Fruit fly (Drosophila melanogaster) whole organism, wandering third instar larva: ENCODE measurements around the gene vrs.

Experiments used
- Abd-B ChIP-seq: fragments of >200 bp; optimal IDR thresholded peaks from 2 replicates; lab custom pipeline; 2017; ENCODE audit warnings: missing biosample characterization, missing genetic modification characterization
- CG32264 ChIP-seq: fragments of 200-800 bp; sonication (Bioruptor generic); optimal IDR thresholded peaks from 2 replicates; lab custom pipeline; 2016; ENCODE audit warnings: missing biosample characterization, missing genetic modification characterization
- CG9705 ChIP-seq: fragments of 200-800 bp; sonication (Bioruptor generic); optimal IDR thresholded peaks from 2 replicates; lab custom pipeline; 2018; ENCODE audit warnings: missing biosample characterization, mild to moderate bottlenecking, missing genetic modification characterization
- CrebA ChIP-seq: fragments of 200-800 bp; sonication (Bioruptor generic); optimal IDR thresholded peaks from 2 replicates; lab custom pipeline; 2016; ENCODE audit warnings: missing biosample characterization, mild to moderate bottlenecking, missing genetic modification characterization, borderline replicate concordance
- Dfd ChIP-seq: fragments of >200 bp; optimal IDR thresholded peaks from 2 replicates; lab custom pipeline; 2017; ENCODE audit warnings: missing biosample characterization, missing genetic modification characterization
- Dif ChIP-seq: fragments of 200-275, 200-300 bp; sonication (Bioruptor generic); optimal IDR thresholded peaks from 2 replicates; lab custom pipeline; 2018; ENCODE audit warnings: missing biosample characterization, missing genetic modification characterization; ENCODE audit not compliant: partially characterized antibody
- GATAd ChIP-seq: sonication (Bioruptor generic); optimal IDR thresholded peaks from 2 replicates; lab custom pipeline; 2016; ENCODE audit warnings: missing biosample characterization, missing genetic modification characterization
- HLH106 ChIP-seq: fragments of 200-800 bp; optimal IDR thresholded peaks from 3 replicates; lab custom pipeline; 2019; ENCODE audit warnings: missing biosample characterization, mild to moderate bottlenecking, missing genetic modification characterization, moderate library complexity
- Hnf4 ChIP-seq: fragments of 200-800 bp; sonication (Bioruptor generic); optimal IDR thresholded peaks from 2 replicates; lab custom pipeline; 2016; ENCODE audit warnings: missing biosample characterization, mild to moderate bottlenecking, missing genetic modification characterization
- Hr78 ChIP-seq: fragments of >200 bp; optimal IDR thresholded peaks from 2 replicates; lab custom pipeline; 2017; ENCODE audit warnings: missing biosample characterization, missing genetic modification characterization
- Hr83 ChIP-seq: fragments of 200-300 bp; sonication (Bioruptor generic); optimal IDR thresholded peaks from 2 replicates; lab custom pipeline; 2016; ENCODE audit warnings: missing biosample characterization, mild to moderate bottlenecking, missing genetic modification characterization, moderate library complexity; ENCODE audit not compliant: poor library complexity, severe bottlenecking
- Jra ChIP-seq: sonication (Bioruptor generic); optimal IDR thresholded peaks from 2 replicates; lab custom pipeline; 2016; ENCODE audit warnings: missing biosample characterization, missing genetic modification characterization
- Mio ChIP-seq: sonication (Bioruptor generic); optimal IDR thresholded peaks from 2 replicates; lab custom pipeline; 2016; ENCODE audit warnings: missing biosample characterization, missing genetic modification characterization
- Myc ChIP-seq: fragments of >200 bp; optimal IDR thresholded peaks from 2 replicates; lab custom pipeline; 2017
- N ChIP-seq: fragments of >200 bp; optimal IDR thresholded peaks from 2 replicates; lab custom pipeline; 2018; ENCODE audit warnings: missing biosample characterization, missing external identifiers, missing genetic modification characterization
- OdsH ChIP-seq: fragments of 200-800 bp; sonication (Bioruptor generic); optimal IDR thresholded peaks from 2 replicates; lab custom pipeline; 2016; ENCODE audit warnings: missing biosample characterization, mild to moderate bottlenecking, missing genetic modification characterization
- Rel ChIP-seq, 2 experiments: fragments of 200-800 bp; sonication (Bioruptor generic) in 1 of 2; optimal IDR thresholded peaks; 2 replicates in 1 of 2; 3 replicates in 1 of 2; lab custom pipeline; 2016 to 2019; ENCODE audit warnings: mild to moderate bottlenecking in 2 of 2, missing biosample characterization in 2 of 2, missing genetic modification characterization in 2 of 2, moderate library complexity in 1 of 2
- Sp1 ChIP-seq: fragments of 200-800 bp; sonication (Bioruptor generic); optimal IDR thresholded peaks from 3 replicates; lab custom pipeline; 2019; ENCODE audit warnings: missing biosample characterization, mild to moderate bottlenecking, missing genetic modification characterization, moderate library complexity
- Vsx2 ChIP-seq: fragments of 200-300, 225-300 bp; sonication (Bioruptor generic); optimal IDR thresholded peaks from 2 replicates; lab custom pipeline; 2018; ENCODE audit warnings: missing biosample characterization, missing genetic modification characterization; ENCODE audit not compliant: partially characterized antibody
- br ChIP-seq: fragments of 200-800 bp; sonication (Bioruptor generic); optimal IDR thresholded peaks from 2 replicates; lab custom pipeline; 2016; ENCODE audit warnings: missing biosample characterization, missing genetic modification characterization
- brk ChIP-seq: fragments of 200-800 bp; sonication (Bioruptor generic); optimal IDR thresholded peaks from 2 replicates; lab custom pipeline; 2016; ENCODE audit warnings: missing biosample characterization, mild to moderate bottlenecking, missing genetic modification characterization
- dl ChIP-seq, 2 experiments: fragments of 175-275, 200-275 bp in 1 of 2; fragments of 200-275 bp in 1 of 2; sonication (Bioruptor generic); optimal IDR thresholded peaks; lab custom pipeline; 2018; ENCODE audit warnings: mild to moderate bottlenecking in 2 of 2, missing biosample characterization in 2 of 2, missing genetic modification characterization in 2 of 2, moderate library complexity in 2 of 2; ENCODE audit not compliant: partially characterized antibody in 2 of 2, insufficient read depth in 1 of 2
- dmrt93B ChIP-seq: fragments of 200-800 bp; sonication (Bioruptor generic); optimal IDR thresholded peaks from 2 replicates; lab custom pipeline; 2018; ENCODE audit warnings: missing biosample characterization, mild to moderate bottlenecking, missing genetic modification characterization
- dsf ChIP-seq: sonication (Bioruptor generic); optimal IDR thresholded peaks from 2 replicates; lab custom pipeline; 2016; ENCODE audit warnings: missing biosample characterization, missing genetic modification characterization, borderline replicate concordance
- ey ChIP-seq: fragments of 200-800 bp; sonication (Bioruptor generic); optimal IDR thresholded peaks from 2 replicates; lab custom pipeline; 2016; ENCODE audit warnings: missing biosample characterization, missing genetic modification characterization
- foxo ChIP-seq, 2 experiments: fragments of 200-800 bp; sonication (Bioruptor generic); optimal IDR thresholded peaks; 2 replicates in 1 of 2; 3 replicates in 1 of 2; lab custom pipeline; 2016 to 2017; ENCODE audit warnings: missing biosample characterization in 2 of 2, missing genetic modification characterization in 2 of 2
- fru ChIP-seq: fragments of 200-800 bp; sonication (Bioruptor generic); optimal IDR thresholded peaks from 3 replicates; lab custom pipeline; 2016; ENCODE audit warnings: missing biosample characterization, mild to moderate bottlenecking, missing genetic modification characterization
- h ChIP-seq: fragments of 200-800 bp; sonication (Bioruptor generic); optimal IDR thresholded peaks from 3 replicates; lab custom pipeline; 2016; ENCODE audit warnings: missing biosample characterization, mild to moderate bottlenecking, missing genetic modification characterization
- jim ChIP-seq: fragments of 175-275, 200-325 bp; sonication (Bioruptor generic); optimal IDR thresholded peaks from 2 replicates; lab custom pipeline; 2016; ENCODE audit warnings: missing biosample characterization, mild to moderate bottlenecking, missing genetic modification characterization
- lola ChIP-seq: fragments of >200 bp; optimal IDR thresholded peaks from 2 replicates; lab custom pipeline; 2017; ENCODE audit warnings: missing biosample characterization, missing genetic modification characterization
- pan ChIP-seq: fragments of >200 bp; optimal IDR thresholded peaks from 2 replicates; lab custom pipeline; 2017
- psq ChIP-seq: fragments of 200-800 bp; sonication (Bioruptor generic); optimal IDR thresholded peaks from 3 replicates; lab custom pipeline; 2017; ENCODE audit warnings: missing biosample characterization, mild to moderate bottlenecking, missing genetic modification characterization, moderate library complexity
- rgr ChIP-seq: fragments of 200-800 bp; sonication (Bioruptor generic); optimal IDR thresholded peaks from 3 replicates; lab custom pipeline; 2016; ENCODE audit warnings: missing biosample characterization, mild to moderate bottlenecking, missing genetic modification characterization
- sage ChIP-seq: fragments of 200-800 bp; sonication (Bioruptor generic); optimal IDR thresholded peaks from 2 replicates; lab custom pipeline; 2016; ENCODE audit warnings: missing biosample characterization, mild to moderate bottlenecking, missing genetic modification characterization
- sv ChIP-seq: fragments of 200-800 bp; sonication (Bioruptor generic); optimal IDR thresholded peaks from 3 replicates; lab custom pipeline; 2016; ENCODE audit warnings: missing biosample characterization, missing genetic modification characterization
- tai ChIP-seq: sonication (Bioruptor generic); optimal IDR thresholded peaks from 2 replicates; lab custom pipeline; 2016; ENCODE audit warnings: missing biosample characterization, missing genetic modification characterization
- usp ChIP-seq: fragments of >200 bp; optimal IDR thresholded peaks from 2 replicates; lab custom pipeline; 2017; ENCODE audit warnings: missing biosample characterization, missing genetic modification characterization
- woc ChIP-seq: sonication (Bioruptor generic); optimal IDR thresholded peaks from 2 replicates; lab custom pipeline; 2016; ENCODE audit warnings: missing biosample characterization, mild to moderate bottlenecking, missing genetic modification characterization

vrs gene

DNA sequence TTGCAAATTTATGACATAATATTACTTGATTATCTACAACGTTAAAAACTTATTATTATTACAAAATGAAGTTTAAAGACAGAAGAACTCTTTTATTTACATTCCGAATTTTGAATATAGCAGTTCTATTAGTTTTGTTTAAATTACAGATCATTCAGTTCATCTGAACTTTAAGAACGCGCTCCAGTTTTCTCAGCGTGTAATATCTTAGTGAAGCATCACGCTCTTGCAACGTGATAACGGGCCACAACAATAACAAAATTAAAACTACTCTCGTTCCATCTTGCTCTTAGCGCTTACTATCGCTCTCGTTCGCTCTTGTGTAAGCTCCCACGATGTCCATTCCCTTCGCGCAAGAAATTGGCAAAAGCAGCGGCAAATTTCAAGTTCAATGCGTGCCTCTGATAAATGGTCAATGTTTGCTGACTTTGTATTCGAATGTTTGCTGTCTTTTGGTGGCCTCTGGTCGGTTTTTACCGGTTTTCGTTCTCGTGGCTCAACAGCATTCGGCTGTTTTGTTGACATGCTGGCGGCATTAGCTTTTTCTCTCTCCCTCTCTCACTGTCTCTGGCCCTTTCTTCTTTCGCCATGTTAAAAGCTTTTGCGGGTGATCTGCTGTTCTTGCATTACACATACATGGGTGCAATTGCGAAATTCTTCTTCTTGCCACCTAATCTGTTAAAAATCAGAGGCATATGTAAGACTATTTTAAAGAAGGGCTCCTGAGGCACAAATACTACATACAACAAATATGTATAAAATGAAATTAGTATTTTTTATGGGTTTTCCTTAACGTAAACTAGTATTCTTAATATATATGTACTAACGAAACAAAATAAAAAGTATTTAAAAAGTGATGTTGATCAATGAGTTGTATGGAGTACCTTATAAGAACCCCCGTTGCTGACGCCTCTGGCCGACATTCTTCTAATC lies 4.6 kb upstream of the vrs start:
- TF ChIP-seq N (GFP tag; lab: Kevin White, UChicago) (no peak), HLH106 (tag; lab: Kevin White, UChicago) (peak; percentile 79), foxo (GFP tag; optimal IDR thresholded peaks at IDR 0.05; lab: Kevin White, UChicago) (peak in 1 of 2 experiments; percentile 82), Sp1 (peak; percentile 84), lola (GFP tag; lab: Kevin White, UChicago) (no peak), Dfd (GFP tag; lab: Kevin White, UChicago) (no peak), dl (GFP tag; optimal IDR thresholded peaks at IDR 0.05; lab: Kevin White, UChicago; ENCODE audit: insufficient read depth in 1 of 2, partially characterized antibody in 2 of 2) (no peak), Hr78 (no peak), ey (GFP tag; lab: Kevin White, UChicago) (peak; percentile 68), rgr (peak; percentile 82), fru (GFP tag; lab: Kevin White, UChicago) (peak; percentile 77), Abd-B (GFP tag; lab: Kevin White, UChicago) (no peak), brk (GFP tag; lab: Kevin White, UChicago) (peak; percentile 78), Dif (GFP tag; lab: Kevin White, UChicago) (peak; percentile 11), Jra (GFP tag; lab: Kevin White, UChicago) (peak; percentile 63), OdsH (peak; percentile 83), sv (GFP tag; lab: Kevin White, UChicago) (no peak), CG9705 (GFP tag; lab: Kevin White, UChicago) (peak; percentile 45), dsf (GFP tag; lab: Kevin White, UChicago) (peak; percentile 28), dmrt93B (GFP tag; lab: Kevin White, UChicago) (peak; percentile 44), CG32264 (no peak), woc (peak; percentile 37), tai (peak; percentile 51), psq (peak; percentile 72), Myc (no peak), usp (GFP tag; lab: Kevin White, UChicago) (no peak), br (peak; percentile 64), GATAd (no peak), Rel (GFP tag; optimal IDR thresholded peaks at IDR 0.05; lab: Kevin White, UChicago) (no peak), Rel (tag; optimal IDR thresholded peaks at IDR 0.05; lab: Kevin White, UChicago) (no peak), Mio (GFP tag; lab: Kevin White, UChicago) (no peak), pan (lab: Kevin White, UChicago) (no peak), Hnf4 (peak; percentile 38), Hr83 (GFP tag; lab: Kevin White, UChicago) (peak; percentile 56), h (GFP tag; lab: Kevin White, UChicago) (peak; percentile 90), sage (no peak), jim (GFP tag; lab: Kevin White, UChicago) (no peak), CrebA (GFP tag; lab: Kevin White, UChicago) (no peak), Vsx2 (GFP tag; lab: Kevin White, UChicago) (no peak)

DNA sequence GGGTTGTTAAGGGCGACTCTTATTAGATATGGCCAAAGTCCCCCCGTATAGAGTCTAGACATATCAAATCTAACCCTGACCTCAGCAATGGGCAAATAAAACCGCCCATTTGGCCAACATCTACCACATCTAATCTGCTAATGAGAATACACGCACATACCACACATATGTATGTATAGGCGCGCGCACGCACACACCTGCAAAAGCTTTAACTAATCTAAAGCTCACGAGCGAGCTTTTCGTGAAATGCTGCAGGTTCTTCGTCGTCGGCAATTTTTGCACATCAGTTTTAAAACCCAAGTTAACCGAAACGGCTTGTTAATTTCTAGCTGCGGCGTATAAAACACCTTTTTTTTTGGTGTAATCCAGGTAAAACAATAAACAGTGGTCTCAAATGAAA lies 3.7 kb upstream of the vrs start:
- no peak for TF ChIP-seq psq
- peak; percentile 58 for TF ChIP-seq lola (GFP tag; lab: Kevin White, UChicago)
- TF ChIP-seq Rel (GFP tag; optimal IDR thresholded peaks at IDR 0.05; lab: Kevin White, UChicago): no peak
- peak; percentile 12 for TF ChIP-seq Rel (tag; optimal IDR thresholded peaks at IDR 0.05; lab: Kevin White, UChicago)
- peak; percentile 20 for TF ChIP-seq Hr83 (GFP tag; lab: Kevin White, UChicago)
